Worm (Caenorhabditis elegans) whole organism, dauer: Measurements from ENCODE around the gene F54H12.7.
"Not testable (repeated sequence)": the region's sequence is repeated elsewhere in the genome, so short reads cannot be mapped to it uniquely, and the experiment has no call there.

Experiments
- unc-62 ChIP-seq: sonication (generic microtip); optimal IDR thresholded peaks from 2 replicates; lab custom pipeline; 2017; ENCODE audit warnings: missing biosample characterization, missing genetic modification reagents, missing genetic modification characterization

Gene F54H12.7

DNA sequence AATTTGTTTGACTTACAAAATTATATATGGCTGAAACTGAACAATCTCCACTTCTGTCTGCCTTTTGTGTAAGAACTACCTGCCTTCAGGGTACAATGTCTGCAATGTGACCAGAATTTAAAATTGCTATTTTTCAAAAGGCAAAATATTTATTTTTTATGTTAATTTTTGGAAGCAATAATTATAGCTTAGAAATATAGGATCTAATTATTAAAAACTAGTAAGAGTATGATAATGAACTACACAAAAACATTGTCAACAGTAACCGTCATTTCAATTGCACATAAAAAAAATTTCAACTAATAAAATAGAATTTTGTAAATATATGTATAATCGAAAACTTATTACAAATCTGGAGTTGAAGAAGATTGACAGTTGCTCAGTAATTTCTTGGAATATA is 12.2 kb upstream of the F54H12.7 start, which contains the start of gene C29E4.9:
Gene C29E4.9, minus strand, starts transcription at position 101 of the 400 bp plus-strand sequence.
- no peak for TF ChIP-seq unc-62 (GFP tag; lab: Kevin White, UChicago)

DNA sequence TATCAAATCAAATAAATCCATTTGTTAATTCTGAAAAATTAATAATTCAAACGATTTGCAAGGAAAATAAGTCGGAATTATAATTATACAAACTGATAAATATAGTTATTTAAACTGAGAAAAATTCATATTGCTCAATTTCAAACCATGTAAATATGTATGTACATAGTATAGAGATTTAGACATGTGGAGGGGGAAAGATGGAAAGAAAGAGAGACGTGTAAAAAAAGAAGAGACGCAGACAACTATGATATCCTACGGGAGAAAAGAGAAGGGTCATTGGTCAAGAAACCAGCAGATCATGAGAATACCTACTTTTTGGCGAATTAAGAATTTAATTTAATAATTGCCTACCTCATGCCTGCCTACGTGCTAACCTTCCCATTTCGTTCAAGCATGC is 11.1 kb upstream of the F54H12.7 start, which contains the start of gene C29E4.11:
Gene C29E4.11, minus strand, starts transcription at position 30 of the 400 bp plus-strand sequence.
- no peak for TF ChIP-seq unc-62 (GFP tag; lab: Kevin White, UChicago)

DNA sequence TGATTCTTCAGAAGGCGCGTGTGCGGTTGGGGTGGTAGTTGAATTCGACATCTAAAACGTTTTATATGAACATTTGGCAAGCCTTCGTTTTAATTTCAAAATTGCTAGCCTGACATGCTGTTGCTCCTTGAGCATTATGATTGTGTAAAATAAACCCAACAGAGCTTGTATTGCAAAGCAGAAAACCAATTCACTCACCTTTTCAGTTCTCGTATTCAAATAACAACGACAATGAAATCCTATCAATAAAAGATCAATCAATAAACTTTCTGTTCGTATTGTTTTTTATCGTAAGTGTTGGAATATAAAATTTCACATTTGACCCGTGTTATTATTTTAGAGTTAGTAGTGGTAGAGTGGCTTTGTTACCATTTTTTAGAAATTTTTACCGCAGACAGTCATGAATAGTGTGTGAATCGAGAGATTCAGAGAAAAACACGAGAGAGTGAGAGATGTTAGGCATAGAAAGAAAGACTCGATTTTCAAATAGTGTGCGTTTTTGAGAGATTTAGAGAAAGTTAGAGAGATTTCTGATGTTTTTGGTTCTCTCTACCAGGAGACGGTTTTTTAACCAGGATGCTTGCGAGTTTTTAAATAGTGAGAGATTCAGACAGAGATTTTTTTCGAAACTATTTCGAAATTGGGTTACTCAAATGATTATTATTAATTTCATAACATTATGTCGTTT is 10.1 kb upstream of the F54H12.7 start, which contains the start of gene F54H12.10:
Gene F54H12.10, minus strand, starts transcription at position 51 of the 688 bp plus-strand sequence.
- not testable (repeated sequence) for TF ChIP-seq unc-62 (GFP tag; lab: Kevin White, UChicago)

DNA sequence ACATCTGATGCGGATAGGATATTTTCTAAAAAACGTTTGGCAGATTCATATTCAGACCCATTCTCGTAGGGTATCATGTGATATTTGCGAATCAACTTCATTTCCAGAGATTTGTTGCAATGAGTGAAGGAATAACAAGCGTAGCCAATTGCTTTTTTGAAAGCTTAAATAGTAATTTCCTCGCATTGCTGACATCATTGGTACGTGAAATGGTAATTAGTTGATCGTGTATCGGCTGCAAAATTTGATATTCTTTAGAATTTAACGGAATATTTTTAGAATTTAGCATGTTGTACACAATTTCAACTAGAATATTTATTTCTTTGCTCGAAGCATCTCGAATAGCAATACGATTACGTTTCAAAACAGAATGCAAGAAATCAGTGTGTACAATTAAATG is 6.5 kb upstream of the F54H12.7 start, which contains the start of gene F54H12.4:
Gene F54H12.4, minus strand, starts transcription at position 101 of the 400 bp plus-strand sequence.
- TF ChIP-seq unc-62 (GFP tag; lab: Kevin White, UChicago) = not testable (repeated sequence)

DNA sequence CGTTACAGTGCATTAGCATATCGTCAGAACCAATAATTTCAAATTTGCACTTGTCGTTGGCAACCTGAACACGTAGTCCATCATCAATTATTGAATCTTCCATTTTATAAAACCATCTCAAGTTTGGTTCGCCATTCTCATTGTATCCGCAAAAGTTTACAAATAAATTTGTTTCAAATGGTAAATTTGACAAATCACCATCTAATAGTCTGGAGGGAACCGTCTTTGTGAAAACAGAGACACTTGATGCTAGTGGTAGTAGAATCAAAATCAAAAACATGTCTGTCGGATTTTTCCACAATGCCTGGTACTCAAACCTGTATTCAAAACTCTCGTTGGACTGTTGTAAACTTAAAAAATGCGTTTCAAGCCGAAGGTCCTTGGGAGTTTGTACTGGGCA is 4.9 kb upstream of the F54H12.7 start, which contains the start of gene F54H12.2:
Gene F54H12.2, plus strand, starts transcription at position 301 of the 400 bp plus-strand sequence.
- TF ChIP-seq unc-62 (GFP tag; lab: Kevin White, UChicago) = not testable (repeated sequence)

DNA sequence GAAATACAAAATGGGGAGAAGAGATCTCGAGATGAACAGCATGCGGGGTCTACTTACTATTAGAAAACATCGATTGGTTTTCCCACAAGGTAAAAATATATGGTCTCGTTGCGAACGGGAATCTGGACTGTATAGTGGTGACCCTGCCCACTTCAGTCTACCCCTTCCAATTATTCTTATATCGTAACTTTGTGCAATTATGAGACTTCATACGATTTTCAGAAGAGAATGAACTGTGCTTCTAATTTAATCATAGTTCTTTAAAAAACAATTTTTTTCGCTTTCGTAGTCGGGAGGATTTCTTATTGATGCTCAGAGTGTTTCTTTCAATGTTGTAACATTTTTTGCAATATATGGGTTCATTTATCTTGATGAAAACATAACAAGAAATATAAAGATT is 2.9 kb downstream of the F54H12.7 start, which contains the start of gene F54H12.5:
Gene F54H12.5, minus strand, starts transcription at position 101 of the 400 bp plus-strand sequence.
- no peak for TF ChIP-seq unc-62 (GFP tag; lab: Kevin White, UChicago)

DNA sequence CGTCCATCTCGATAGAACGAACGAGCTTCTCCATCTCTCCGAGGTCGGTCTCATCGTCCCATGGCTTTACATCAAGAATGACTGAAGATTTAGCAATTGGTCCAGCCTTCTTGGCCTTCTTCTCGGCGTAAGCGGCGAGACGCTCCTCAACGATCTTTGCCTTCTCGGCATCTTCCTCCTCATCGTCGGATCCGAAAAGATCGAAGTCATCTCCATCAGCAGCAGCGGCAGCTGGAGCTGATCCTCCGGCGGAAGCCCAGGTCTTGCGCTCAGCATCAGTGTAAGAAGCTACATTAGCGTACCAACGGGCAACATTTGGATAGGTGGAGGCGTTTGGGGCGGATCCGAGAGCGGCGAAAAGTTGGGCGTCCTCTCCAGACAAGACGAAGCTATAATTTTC is 3.5 kb downstream of the F54H12.7 start:
- TF ChIP-seq unc-62 (GFP tag; lab: Kevin White, UChicago) = no peak

DNA sequence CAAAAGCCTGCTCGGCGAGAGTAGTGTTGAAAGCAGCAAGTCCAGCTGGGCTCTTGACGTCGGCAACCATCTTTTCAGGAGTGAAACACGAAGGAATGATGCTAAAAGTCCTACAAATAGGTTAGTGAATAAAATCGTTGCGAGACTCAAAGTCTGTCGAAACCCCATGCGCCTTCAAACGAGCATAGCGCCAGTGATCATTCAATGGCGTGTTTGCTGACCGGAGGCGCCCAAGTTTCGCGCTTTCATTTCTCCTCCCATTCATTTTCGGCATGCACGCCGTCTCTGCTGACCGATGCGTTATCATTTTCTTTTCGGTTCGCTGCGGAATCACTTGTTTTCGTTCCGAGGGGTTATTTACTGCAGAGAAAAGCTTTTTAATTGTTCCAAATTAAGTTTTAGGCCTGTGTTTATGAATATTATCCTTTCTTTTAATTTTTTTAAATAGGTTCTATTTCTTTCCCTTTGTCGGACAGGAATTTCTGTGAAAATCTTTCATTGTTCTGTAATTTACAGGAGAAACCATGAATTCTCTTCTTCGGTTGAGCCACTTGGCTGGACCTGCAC is 4.1 kb downstream of the F54H12.7 start, which contains the start of the genes eef-1B.1 and aco-2:
Gene eef-1B.1, minus strand, starts transcription at position 186 of the 567 bp plus-strand sequence.
Gene aco-2, plus strand, starts transcription at position 517 of the 567 bp plus-strand sequence.
- TF ChIP-seq unc-62 (GFP tag; lab: Kevin White, UChicago) = no peak

DNA sequence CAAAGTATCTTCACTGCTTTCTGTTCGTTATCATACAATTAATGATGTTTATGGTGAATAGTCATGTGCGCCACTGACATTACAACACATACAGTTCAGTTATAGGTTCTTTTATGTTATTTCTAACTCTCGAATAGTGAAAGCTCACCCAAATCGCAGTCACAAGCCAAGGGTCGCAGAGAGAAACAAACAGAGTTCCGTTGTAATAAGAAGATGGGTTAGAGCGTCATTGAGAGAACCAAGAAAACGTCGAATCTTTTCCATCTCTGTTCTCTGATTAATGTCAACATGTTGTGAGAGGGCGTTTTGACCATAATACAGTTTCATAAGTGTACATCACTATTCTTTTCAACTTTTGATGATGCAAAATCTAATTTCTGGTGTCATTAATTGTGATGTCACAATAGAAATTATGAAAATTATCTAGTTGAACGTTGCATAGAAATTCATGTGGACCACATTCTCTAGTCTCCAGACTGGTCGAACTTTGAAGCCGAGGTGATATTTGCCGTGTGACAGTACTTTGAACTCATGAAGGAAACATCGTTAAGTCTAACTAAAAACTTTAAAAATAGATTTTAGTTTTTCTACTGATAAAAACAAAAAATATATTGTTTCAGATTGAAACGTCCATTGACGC is 4.9 kb downstream of the F54H12.7 start:
- no peak for TF ChIP-seq unc-62 (GFP tag; lab: Kevin White, UChicago)

DNA sequence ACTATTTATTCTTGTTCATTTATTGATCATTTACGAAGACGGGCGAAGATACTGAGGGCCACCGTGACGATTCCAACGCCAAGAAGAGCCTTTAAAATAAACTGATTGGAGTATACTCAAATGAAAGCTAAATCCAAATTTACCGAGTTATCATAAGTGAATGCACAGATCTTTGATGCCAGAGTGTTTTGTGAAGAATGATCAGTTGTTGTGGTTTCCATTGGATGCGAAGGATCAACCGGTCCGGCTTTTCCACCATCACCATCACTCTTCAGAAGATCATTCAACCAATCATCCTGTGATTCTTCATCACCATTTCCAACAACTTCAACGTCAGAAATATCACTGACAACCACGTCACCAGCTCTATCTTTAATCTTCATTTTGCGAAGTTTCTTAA is 8.1 kb downstream of the F54H12.7 start:
- no peak for TF ChIP-seq unc-62 (GFP tag; lab: Kevin White, UChicago)

DNA sequence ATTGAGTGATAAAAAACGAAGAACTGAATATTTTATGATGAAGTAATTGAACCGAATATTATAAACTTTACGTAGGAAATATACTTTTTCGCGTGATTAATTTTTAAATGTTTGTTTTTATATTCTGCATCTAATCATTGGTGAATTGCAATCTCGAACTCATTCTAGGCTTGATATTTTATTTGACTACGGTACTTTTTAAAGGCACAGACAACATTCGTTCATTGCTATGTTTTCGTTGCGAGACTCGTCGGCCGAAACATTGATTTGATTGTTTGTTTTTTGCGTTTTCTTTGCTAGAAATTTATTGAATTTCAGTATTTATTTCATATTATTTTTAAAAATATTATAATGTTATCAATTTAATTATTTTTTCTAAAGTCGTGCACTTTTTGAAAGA is 8.6 kb downstream of the F54H12.7 start, which contains the start of gene C06G4.4:
Gene C06G4.4, minus strand, starts transcription at position 36 of the 400 bp plus-strand sequence.
- no peak for TF ChIP-seq unc-62 (GFP tag; lab: Kevin White, UChicago)

DNA sequence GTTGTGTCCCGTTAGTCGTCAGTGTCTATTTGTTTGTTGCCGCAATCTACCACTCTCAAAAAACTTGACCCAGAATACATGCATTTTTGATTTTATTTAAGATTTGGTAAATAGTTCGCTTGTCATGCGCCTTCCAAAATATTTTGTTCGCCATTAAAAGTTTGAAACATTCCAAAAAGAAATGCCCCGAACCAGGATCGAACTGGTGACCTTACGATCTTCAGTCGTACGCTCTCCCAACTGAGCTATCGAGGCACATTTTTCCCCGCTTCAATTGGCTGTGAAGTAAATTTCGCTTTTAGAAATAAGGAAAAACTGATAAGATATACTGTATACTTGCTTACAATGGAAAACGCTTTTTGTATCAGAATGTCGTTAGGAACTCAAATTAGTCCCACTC is 9.1 kb downstream of the F54H12.7 start:
- no peak for TF ChIP-seq unc-62 (GFP tag; lab: Kevin White, UChicago)

DNA sequence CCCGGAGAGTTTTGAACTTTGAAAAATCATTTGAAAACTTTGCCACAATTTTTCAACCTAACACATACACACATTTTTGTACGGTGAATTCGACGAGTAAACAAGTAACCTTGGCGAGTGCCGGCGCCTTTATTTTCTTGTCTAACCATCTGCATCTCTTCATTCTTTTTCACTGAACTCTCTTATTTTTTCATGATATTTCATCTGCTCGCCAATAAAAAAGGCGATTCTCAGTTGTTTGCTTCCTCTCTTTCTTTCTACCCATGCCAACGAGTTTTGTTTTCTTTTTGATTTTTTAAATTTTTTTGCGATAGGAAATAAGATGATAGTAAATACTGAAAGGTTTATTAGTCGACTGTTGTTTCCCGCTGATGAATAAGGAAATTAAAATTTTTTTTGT is 9.6 kb downstream of the F54H12.7 start:
- no peak for TF ChIP-seq unc-62 (GFP tag; lab: Kevin White, UChicago)

DNA sequence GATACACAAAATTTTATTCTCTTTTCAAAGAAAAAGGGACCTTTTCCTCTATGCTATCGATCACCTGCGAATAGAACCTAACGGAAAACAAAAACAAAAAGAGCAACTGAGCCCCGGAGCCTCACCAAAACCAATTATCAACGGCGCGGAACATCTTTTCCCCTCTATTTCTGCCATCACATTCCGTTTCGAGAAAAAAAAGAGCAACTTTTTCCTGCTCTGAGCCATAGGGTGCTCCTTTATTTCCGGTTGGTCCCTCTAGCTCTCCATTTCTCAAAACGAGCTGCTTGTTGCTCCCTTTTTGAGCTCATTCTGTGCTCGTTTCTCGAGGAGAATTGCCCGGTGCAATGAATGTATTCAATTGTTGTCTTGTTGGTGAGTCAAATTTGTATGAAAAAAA is 10.5 kb downstream of the F54H12.7 start, which contains the start of gene clp-1:
Gene clp-1, plus strand, starts transcription at position 301 of the 400 bp plus-strand sequence.
- no peak for TF ChIP-seq unc-62 (GFP tag; lab: Kevin White, UChicago)

DNA sequence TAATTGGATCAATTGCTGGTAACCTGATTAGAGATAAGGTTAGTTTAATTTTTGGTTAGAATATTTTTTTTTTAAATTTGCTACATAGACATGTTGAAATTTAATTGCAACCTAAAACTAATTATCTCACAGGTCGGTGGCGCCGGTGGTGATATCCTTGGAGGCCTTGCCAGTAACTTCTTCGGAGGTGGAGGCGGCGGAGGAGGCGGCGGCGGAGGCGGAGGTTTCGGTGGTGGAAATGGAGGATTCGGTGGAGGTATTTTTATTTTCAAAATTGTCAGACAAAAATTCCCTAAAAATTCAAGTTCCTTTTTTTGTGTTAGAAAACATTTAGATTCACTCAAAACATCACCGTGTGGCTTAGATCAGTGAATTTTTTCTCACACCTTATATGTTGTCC is 12.1 kb downstream of the F54H12.7 start:
- no peak for TF ChIP-seq unc-62 (GFP tag; lab: Kevin White, UChicago)

DNA sequence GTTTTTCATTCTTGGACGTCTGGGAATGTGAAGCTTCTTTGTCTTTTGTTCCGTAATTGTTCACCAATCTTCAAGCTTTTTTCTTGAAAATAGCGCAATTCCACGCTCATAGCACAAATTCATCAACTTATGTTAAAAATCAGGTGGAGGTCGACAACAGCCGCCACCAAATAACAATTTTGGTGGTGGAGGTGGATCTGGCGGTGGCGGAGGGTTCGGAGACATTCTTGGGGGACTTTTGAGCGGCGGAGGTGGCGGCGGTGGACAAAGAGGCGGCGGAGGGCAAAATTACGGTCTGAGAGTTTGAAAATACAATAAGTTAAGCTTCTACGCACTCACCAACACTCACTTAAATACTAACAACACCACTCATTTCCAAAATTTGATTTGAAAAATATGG is 12.8 kb downstream of the F54H12.7 start:
- no peak for TF ChIP-seq unc-62 (GFP tag; lab: Kevin White, UChicago)
